Worm (Caenorhabditis elegans) whole organism, mixed stage, embryonic: ENCODE data around the gene F13D2.1.

Experiments
- ceh-39 ChIP-seq: fragments of 150-350 bp; optimal IDR thresholded peaks from 2 replicates; lab custom pipeline; 2014; ENCODE audit warnings: missing biosample characterization, missing genetic modification characterization
- ceh-43 ChIP-seq: fragments of 200-800 bp; sonication (Bioruptor generic); optimal IDR thresholded peaks from 2 replicates; lab custom pipeline; 2018; ENCODE audit warnings: mild to moderate bottlenecking, missing genetic modification characterization, moderate library complexity, missing compliant biosample characterization
- elt-3 ChIP-seq: fragments of 150-350 bp; optimal IDR thresholded peaks from 2 replicates; lab custom pipeline; 2014; ENCODE audit warnings: missing biosample characterization, missing genetic modification characterization
- nhr-12 ChIP-seq: fragments of 150-350 bp; optimal IDR thresholded peaks from 2 replicates; lab custom pipeline; 2014; ENCODE audit warnings: missing biosample characterization, missing genetic modification characterization
- nhr-237 ChIP-seq: fragments of 150-350 bp; optimal IDR thresholded peaks from 2 replicates; lab custom pipeline; 2014; ENCODE audit warnings: missing biosample characterization, missing genetic modification characterization
- pha-4 ChIP-seq: fragments of 150-350 bp; optimal IDR thresholded peaks from 2 replicates; lab custom pipeline; 2018; ENCODE audit warnings: missing biosample characterization, missing genetic modification reagents, missing genetic modification characterization
- sptf-1 ChIP-seq: sonication (generic microtip); optimal IDR thresholded peaks from 2 replicates; lab custom pipeline; 2017; ENCODE audit warnings: mild to moderate bottlenecking, missing genetic modification characterization, moderate library complexity, missing compliant biosample characterization
- ztf-11 ChIP-seq: fragments of 150-350 bp; optimal IDR thresholded peaks from 2 replicates; lab custom pipeline; 2014; ENCODE audit warnings: missing biosample characterization, missing genetic modification characterization

DNA sequence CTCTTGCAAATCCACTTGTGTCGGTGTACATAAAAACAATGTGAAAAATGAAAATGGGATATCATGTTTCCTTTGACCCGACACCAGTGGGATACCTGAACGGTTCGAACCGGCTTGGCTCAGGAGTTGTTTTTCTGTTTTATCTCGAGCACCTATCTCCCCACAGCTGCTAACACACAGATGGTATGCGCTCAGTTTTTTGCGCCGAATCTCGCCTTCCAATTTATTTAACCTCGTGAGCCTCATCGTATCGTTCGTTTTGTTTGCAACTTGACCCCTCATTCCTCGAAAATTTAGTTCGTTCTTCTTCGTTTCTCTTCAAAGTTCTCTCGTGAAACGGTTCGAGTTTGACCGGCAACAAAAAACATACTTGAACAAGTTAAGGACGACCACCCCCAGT lies 28.9 kb downstream of the F13D2.1 start, which contains the start of gene C05C9.1:
- TF ChIP-seq pha-4 (tag; lab: Kevin White, UChicago) (no peak), nhr-12 (tag; lab: Kevin White, UChicago) (no peak), sptf-1 (no peak), ztf-11 (tag; lab: Kevin White, UChicago) (no peak), ceh-39 (tag; lab: Kevin White, UChicago) (no peak), elt-3 (tag; lab: Kevin White, UChicago) (no peak), ceh-43 (no peak), nhr-237 (tag; lab: Kevin White, UChicago) (no peak)
